Fruit fly (Drosophila melanogaster) whole organism, embryonic: ENCODE data around the gene mod.

ENCODE experiments used
- CG10267 ChIP-seq: fragments of 200-800 bp; sonication (Bioruptor generic); optimal IDR thresholded peaks from 2 replicates; lab custom pipeline; 2018; ENCODE audit warnings: missing biosample characterization, mild to moderate bottlenecking, missing genetic modification characterization, moderate library complexity
- CG10654 ChIP-seq: fragments of 200-800 bp; sonication (Bioruptor generic); optimal IDR thresholded peaks from 2 replicates; lab custom pipeline; 2016; ENCODE audit warnings: missing biosample characterization, missing genetic modification characterization
- CG11093 ChIP-seq: fragments of 200-800 bp; sonication (Bioruptor generic); IDR thresholded peaks from 3 replicates; pipeline ENCODE4 v1.3.6; 2022; ENCODE audit warnings: missing biosample characterization, missing genetic modification characterization
- CG12104 ChIP-seq: fragments of 200-800 bp; sonication (Bioruptor generic); optimal IDR thresholded peaks from 3 replicates; lab custom pipeline; 2016; ENCODE audit warnings: missing biosample characterization, missing genetic modification characterization
- CG12236 ChIP-seq: fragments of 200-800 bp; sonication (Bioruptor generic); optimal IDR thresholded peaks from 2 replicates; lab custom pipeline; 2016; ENCODE audit warnings: missing biosample characterization, missing genetic modification characterization
- CG1603 ChIP-seq: fragments of 200-800 bp; sonication (Bioruptor generic); optimal IDR thresholded peaks from 2 replicates; lab custom pipeline; 2019; ENCODE audit warnings: missing biosample characterization, mild to moderate bottlenecking, missing genetic modification characterization, moderate library complexity
- CG17802 ChIP-seq: fragments of 200-800 bp; sonication (Bioruptor generic); optimal IDR thresholded peaks from 2 replicates; lab custom pipeline; 2018; ENCODE audit warnings: missing biosample characterization, mild to moderate bottlenecking, missing genetic modification characterization, moderate library complexity
- CG18262 ChIP-seq: fragments of 200-800 bp; optimal IDR thresholded peaks from 3 replicates; lab custom pipeline; 2019; ENCODE audit warnings: missing biosample characterization, mild to moderate bottlenecking, missing genetic modification characterization, moderate library complexity
- CG18476 ChIP-seq: fragments of 200-800 bp; sonication (Bioruptor generic); optimal IDR thresholded peaks from 2 replicates; lab custom pipeline; 2016; ENCODE audit warnings: missing biosample characterization, mild to moderate bottlenecking, missing genetic modification characterization
- CG2199 ChIP-seq: fragments of 200-800 bp; sonication (Bioruptor generic); IDR thresholded peaks from 3 replicates; pipeline ENCODE4 v1.3.6; 2022; ENCODE audit warnings: missing biosample characterization, missing genetic modification characterization
- CG31224 ChIP-seq: fragments of 200-800 bp; sonication (Bioruptor generic); IDR thresholded peaks from 2 replicates; pipeline ENCODE4 v1.3.6; 2022; ENCODE audit warnings: missing biosample characterization, missing genetic modification characterization
- CG32532 ChIP-seq: fragments of 200-800 bp; sonication (Bioruptor generic); IDR thresholded peaks from 2 replicates; pipeline ENCODE4 v1.3.6; 2022; ENCODE audit warnings: missing biosample characterization, missing genetic modification characterization
- CG33213 ChIP-seq: fragments of 200-800 bp; sonication (Bioruptor generic); optimal IDR thresholded peaks from 3 replicates; lab custom pipeline; 2016; ENCODE audit warnings: missing biosample characterization, missing genetic modification characterization
- CG42726 ChIP-seq: fragments of 200-800 bp; sonication (Bioruptor generic); IDR thresholded peaks from 2 replicates; pipeline ENCODE4 v1.3.6; 2022; ENCODE audit warnings: missing biosample characterization, missing genetic modification characterization; ENCODE audit not compliant: partially characterized antibody
- CG4328 ChIP-seq: fragments of 200-800 bp; sonication (Bioruptor generic); optimal IDR thresholded peaks from 3 replicates; lab custom pipeline; 2017; ENCODE audit warnings: missing biosample characterization, missing genetic modification reagents, missing genetic modification characterization
- CG4617 ChIP-seq: fragments of 200-800 bp; sonication (Bioruptor generic); optimal IDR thresholded peaks from 3 replicates; lab custom pipeline; 2016; ENCODE audit warnings: missing biosample characterization, missing genetic modification characterization, borderline replicate concordance
- CG4854 ChIP-seq: fragments of 200-800 bp; sonication (Bioruptor generic); optimal IDR thresholded peaks from 2 replicates; lab custom pipeline; 2016; ENCODE audit warnings: missing biosample characterization, missing genetic modification characterization, inconsistent platforms
- CG5245 ChIP-seq: fragments of 200-800 bp; sonication (Bioruptor generic); optimal IDR thresholded peaks from 3 replicates; lab custom pipeline; 2016; ENCODE audit warnings: missing biosample characterization, missing genetic modification characterization
- CG6854 ChIP-seq: fragments of 200-800 bp; sonication (Bioruptor generic); optimal IDR thresholded peaks from 3 replicates; lab custom pipeline; 2017; ENCODE audit warnings: missing biosample characterization, mild to moderate bottlenecking, missing genetic modification characterization
- CG7556 ChIP-seq: fragments of 200-800 bp; sonication (Bioruptor generic); optimal IDR thresholded peaks from 2 replicates; lab custom pipeline; 2017; ENCODE audit warnings: missing biosample characterization, mild to moderate bottlenecking, missing genetic modification characterization
- CG9437 ChIP-seq: fragments of 200-800 bp; sonication (Bioruptor generic); optimal IDR thresholded peaks from 2 replicates; lab custom pipeline; 2018; ENCODE audit warnings: missing biosample characterization, mild to moderate bottlenecking, missing genetic modification characterization
- E2f1 ChIP-seq: fragments of 200-800 bp; sonication (Bioruptor generic); IDR thresholded peaks from 2 replicates; pipeline ENCODE4 v1.3.6; 2022; ENCODE audit warnings: missing biosample characterization, missing genetic modification characterization
- Hand ChIP-seq: fragments of 200-800 bp; sonication (Bioruptor generic); optimal IDR thresholded peaks from 2 replicates; lab custom pipeline; 2017; ENCODE audit warnings: mild to moderate bottlenecking, missing biosample characterization, missing genetic modification reagents, missing genetic modification characterization
- HmgD ChIP-seq: fragments of 200-800 bp; sonication (Bioruptor generic); optimal IDR thresholded peaks from 3 replicates; lab custom pipeline; 2016; ENCODE audit warnings: missing biosample characterization, missing genetic modification characterization
- HmgZ ChIP-seq: fragments of 200-800 bp; sonication (Bioruptor generic); optimal IDR thresholded peaks from 2 replicates; lab custom pipeline; 2018; ENCODE audit warnings: missing biosample characterization, mild to moderate bottlenecking, missing genetic modification characterization
- Jarid2 ChIP-seq: fragments of 200-800 bp; sonication (Bioruptor generic); optimal IDR thresholded peaks from 3 replicates; lab custom pipeline; 2017; ENCODE audit warnings: mild to moderate bottlenecking, missing biosample characterization, missing genetic modification reagents, missing genetic modification characterization
- Lim3 ChIP-seq: fragments of 200-800 bp; sonication (Bioruptor generic); IDR thresholded peaks from 2 replicates; pipeline ENCODE4 v1.3.6; 2022; ENCODE audit warnings: missing biosample characterization, missing genetic modification characterization
- Mrtf ChIP-seq: fragments of 200-800 bp; sonication (Bioruptor generic); IDR thresholded peaks from 3 replicates; pipeline ENCODE4 v1.3.6; 2022; ENCODE audit warnings: missing biosample characterization, missing genetic modification characterization
- NFAT ChIP-seq: fragments of 200-800 bp; sonication (Bioruptor generic); IDR thresholded peaks from 2 replicates; pipeline ENCODE4 v1.3.6; 2022; ENCODE audit warnings: missing biosample characterization, missing genetic modification characterization
- Nf-YC ChIP-seq: fragments of 200-800 bp; optimal IDR thresholded peaks from 3 replicates; lab custom pipeline; 2019; ENCODE audit warnings: missing biosample characterization, mild to moderate bottlenecking, missing genetic modification characterization, moderate library complexity
- Opbp ChIP-seq: fragments of 200-800 bp; sonication (Bioruptor generic); IDR thresholded peaks from 3 replicates; pipeline ENCODE4 v1.3.6; 2022; ENCODE audit warnings: missing biosample characterization, missing genetic modification characterization; ENCODE audit not compliant: partially characterized antibody
- Vsx1 ChIP-seq: fragments of 200-800 bp; sonication (Bioruptor generic); optimal IDR thresholded peaks from 2 replicates; lab custom pipeline; 2017; ENCODE audit warnings: missing biosample characterization, mild to moderate bottlenecking, missing genetic modification characterization, missing genetic modification reagents
- Xrp1 ChIP-seq: fragments of 200-800 bp; sonication (Bioruptor generic); IDR thresholded peaks from 2 replicates; pipeline ENCODE4 v1.3.6; 2022; ENCODE audit warnings: missing biosample characterization, missing genetic modification characterization
- ash1 ChIP-seq: fragments of 200-800 bp; sonication (Bioruptor generic); optimal IDR thresholded peaks from 2 replicates; lab custom pipeline; 2018; ENCODE audit warnings: missing biosample characterization, mild to moderate bottlenecking, missing genetic modification characterization
- cg ChIP-seq: fragments of 200-800 bp; sonication (Bioruptor generic); optimal IDR thresholded peaks from 3 replicates; lab custom pipeline; 2019; ENCODE audit warnings: missing biosample characterization, mild to moderate bottlenecking, missing genetic modification characterization, moderate library complexity
- emc ChIP-seq: fragments of 200-800 bp; sonication (Bioruptor generic); optimal IDR thresholded peaks from 2 replicates; lab custom pipeline; 2016; ENCODE audit warnings: missing biosample characterization, missing genetic modification characterization
- en ChIP-seq: fragments of 200-800 bp; sonication (Bioruptor generic); optimal IDR thresholded peaks from 2 replicates; lab custom pipeline; 2016; ENCODE audit warnings: missing biosample characterization, missing genetic modification characterization
- fd64A ChIP-seq: fragments of 200-800 bp; sonication (Bioruptor generic); optimal IDR thresholded peaks from 3 replicates; lab custom pipeline; 2018; ENCODE audit warnings: missing biosample characterization, mild to moderate bottlenecking, missing genetic modification characterization
- fru ChIP-seq: fragments of >200 bp; optimal IDR thresholded peaks from 2 replicates; lab custom pipeline; 2017
- fu2 ChIP-seq: fragments of 200-800 bp; sonication (Bioruptor generic); optimal IDR thresholded peaks from 2 replicates; lab custom pipeline; 2016; ENCODE audit warnings: missing biosample characterization, missing genetic modification characterization
- gem ChIP-seq: fragments of 200-800 bp; sonication (Bioruptor generic); optimal IDR thresholded peaks from 2 replicates; lab custom pipeline; 2019; ENCODE audit warnings: missing biosample characterization, mild to moderate bottlenecking, missing genetic modification characterization, moderate library complexity
- grn ChIP-seq: fragments of 200-800 bp; sonication (Bioruptor generic); optimal IDR thresholded peaks from 3 replicates; lab custom pipeline; 2017; ENCODE audit warnings: missing biosample characterization, missing genetic modification characterization
- hb ChIP-seq: fragments of 200-800 bp; sonication (Bioruptor generic); IDR thresholded peaks from 3 replicates; pipeline ENCODE4 v1.3.6; 2022; ENCODE audit warnings: missing biosample characterization, missing genetic modification characterization; ENCODE audit not compliant: partially characterized antibody
- lilli ChIP-seq: fragments of 200-800 bp; sonication (Bioruptor generic); optimal IDR thresholded peaks from 3 replicates; lab custom pipeline; 2016; ENCODE audit warnings: missing biosample characterization, missing genetic modification characterization
- p53 ChIP-seq: fragments of 200-800 bp; sonication (Bioruptor generic); optimal IDR thresholded peaks from 2 replicates; lab custom pipeline; 2016; ENCODE audit warnings: missing biosample characterization, missing genetic modification characterization
- pnt ChIP-seq: fragments of 200-800 bp; sonication (Bioruptor generic); optimal IDR thresholded peaks from 3 replicates; lab custom pipeline; 2016; ENCODE audit warnings: missing biosample characterization, missing genetic modification characterization
- pzg ChIP-seq: fragments of 200-800 bp; sonication (Bioruptor generic); optimal IDR thresholded peaks from 3 replicates; lab custom pipeline; 2018; ENCODE audit warnings: missing biosample characterization, mild to moderate bottlenecking, missing genetic modification characterization, moderate library complexity
- ro ChIP-seq: fragments of 200-800 bp; sonication (Bioruptor generic); IDR thresholded peaks from 2 replicates; pipeline ENCODE4 v1.3.6; 2022; ENCODE audit warnings: missing biosample characterization, missing genetic modification characterization
- stwl ChIP-seq: fragments of 200-800 bp; sonication (Bioruptor generic); optimal IDR thresholded peaks from 3 replicates; lab custom pipeline; 2018; ENCODE audit warnings: missing biosample characterization, mild to moderate bottlenecking, missing genetic modification characterization, moderate library complexity
- unc-4 ChIP-seq: fragments of 200-800 bp; sonication (Bioruptor generic); IDR thresholded peaks from 2 replicates; pipeline ENCODE4 v1.3.6; 2022; ENCODE audit warnings: missing biosample characterization, missing genetic modification characterization; ENCODE audit not compliant: partially characterized antibody

The mod gene

dm6 chr3R:32051782-32052503 lies at the start of gene mod, which contains the start of gene krz (continued):
- no peak for TF ChIP-seq hb
- no peak for TF ChIP-seq Xrp1 (GFP tag; lab: Robert Waterston, UW)
- TF ChIP-seq CG1603 (tag; lab: Kevin White, UChicago): peak; percentile 57
- peak; percentile 28 for TF ChIP-seq CG18262 (tag; lab: Kevin White, UChicago)
- TF ChIP-seq CG4328 (GFP tag; lab: Kevin White, UChicago): no peak
- no peak for TF ChIP-seq fru (lab: Kevin White, UChicago)
- peak; percentile 41 for TF ChIP-seq gem
- peak; percentile 58 for TF ChIP-seq stwl (tag; lab: Kevin White, UChicago)
- no peak for TF ChIP-seq CG5245 (GFP tag; lab: Kevin White, UChicago)
- TF ChIP-seq HmgZ (tag; lab: Kevin White, UChicago): peak; percentile 50
- TF ChIP-seq p53 (GFP tag; lab: Kevin White, UChicago): no peak
- no peak for TF ChIP-seq CG12104 (GFP tag; lab: Kevin White, UChicago)
- TF ChIP-seq CG10267: peak; percentile 72
- TF ChIP-seq Nf-YC (tag; lab: Kevin White, UChicago): peak; percentile 10
- TF ChIP-seq CG6854 (GFP tag; lab: Kevin White, UChicago): no peak
- no peak for TF ChIP-seq Vsx1 (GFP tag; lab: Kevin White, UChicago)
- no peak for TF ChIP-seq pnt (GFP tag; lab: Kevin White, UChicago)
- TF ChIP-seq CG4617 (GFP tag; lab: Kevin White, UChicago): peak; percentile 86
- no peak for TF ChIP-seq HmgD
- no peak for TF ChIP-seq grn (GFP tag; lab: Kevin White, UChicago)
- TF ChIP-seq CG17802 (tag; lab: Kevin White, UChicago): peak; percentile 74
- 0 out of 2 replicates have a peak, but pooled peaks have one; percentile 8 for TF ChIP-seq E2f1 (GFP tag; lab: Robert Waterston, UW)
- no peak for TF ChIP-seq en (GFP tag; lab: Kevin White, UChicago)
- TF ChIP-seq fd64A: no peak
- TF ChIP-seq CG12236 (GFP tag; lab: Kevin White, UChicago): no peak
- TF ChIP-seq CG33213 (GFP tag; lab: Kevin White, UChicago): peak; percentile 35
- no peak for TF ChIP-seq Opbp (GFP tag; lab: Robert Waterston, UW)
- no peak for TF ChIP-seq CG42726 (GFP tag; lab: Robert Waterston, UW)
- TF ChIP-seq cg (GFP tag; lab: Kevin White, UChicago): no peak
- no peak for TF ChIP-seq CG4854 (GFP tag; lab: Kevin White, UChicago)
- no peak for TF ChIP-seq CG18476 (GFP tag; lab: Kevin White, UChicago)
- TF ChIP-seq CG11093 (GFP tag; lab: Robert Waterston, UW): no peak
- TF ChIP-seq lilli: peak; percentile 36
- TF ChIP-seq ash1: no peak
- TF ChIP-seq CG7556 (GFP tag; lab: Kevin White, UChicago): no peak
- no peak for TF ChIP-seq ro (GFP tag; lab: Robert Waterston, UW)
- TF ChIP-seq Jarid2 (GFP tag; lab: Kevin White, UChicago): peak; percentile 21
- TF ChIP-seq Mrtf: no peak
- no peak for TF ChIP-seq Hand (GFP tag; lab: Kevin White, UChicago)
- no peak; the same call in 1 of the 2 replicates for TF ChIP-seq unc-4 (GFP tag; lab: Robert Waterston, UW)
- TF ChIP-seq NFAT (GFP tag; lab: Robert Waterston, UW): no peak
- no peak for TF ChIP-seq Lim3
- TF ChIP-seq CG32532 (GFP tag; lab: Robert Waterston, UW): peak; percentile 49; the same call in 1 of the 2 replicates
- TF ChIP-seq CG10654: no peak
- no peak for TF ChIP-seq CG31224 (GFP tag; lab: Robert Waterston, UW)
- peak; percentile 9 for TF ChIP-seq CG9437 (GFP tag; lab: Kevin White, UChicago)
- TF ChIP-seq pzg (GFP tag; lab: Kevin White, UChicago): peak; percentile 56
- no peak for TF ChIP-seq emc (GFP tag; lab: Kevin White, UChicago)
- TF ChIP-seq fu2 (GFP tag; lab: Kevin White, UChicago): peak; percentile 13
- TF ChIP-seq CG2199 (GFP tag; lab: Robert Waterston, UW): 0 out of 3 replicates have a peak, but pooled peaks have one; percentile 62
